Worm (Caenorhabditis elegans) whole organism, L4 larva: ENCODE results near the gene enu-3.6.

Source experiments
- D1046.2 ChIP-seq: fragments of 200-800 bp; sonication (Bioruptor generic); IDR thresholded peaks from 2 replicates; pipeline ENCODE4 v1.3.6; 2022; ENCODE audit warnings: missing genetic modification characterization, missing compliant biosample characterization
- F10B5.3 ChIP-seq: sonication (generic microtip); optimal IDR thresholded peaks from 2 replicates; lab custom pipeline; 2016; ENCODE audit warnings: mild to moderate bottlenecking, missing genetic modification characterization, missing compliant biosample characterization
- T26A8.4 ChIP-seq: fragments of 200-800 bp; sonication (Bioruptor generic); IDR thresholded peaks from 2 replicates; pipeline ENCODE4 v1.3.6; 2022; ENCODE audit warnings: missing genetic modification characterization, missing compliant biosample characterization
- Y105C5A.15 ChIP-seq: fragments of 200-800 bp; sonication (Bioruptor generic); IDR thresholded peaks from 2 replicates; pipeline ENCODE4 v1.3.6; 2022; ENCODE audit warnings: missing genetic modification characterization, missing compliant biosample characterization
- Y48G9A.11 ChIP-seq: fragments of 200-800 bp; sonication (Bioruptor generic); IDR thresholded peaks from 2 replicates; pipeline ENCODE4 v1.3.6; 2022; ENCODE audit warnings: missing genetic modification reagents, missing genetic modification characterization, missing compliant biosample characterization
- Y5F2A.4 ChIP-seq: fragments of 200-800 bp; sonication (Bioruptor generic); optimal IDR thresholded peaks from 2 replicates; lab custom pipeline; 2018; ENCODE audit warnings: mild to moderate bottlenecking, missing genetic modification characterization, missing compliant biosample characterization
- aha-1 ChIP-seq: fragments of 150-350 bp; peaks from one replicate; lab custom pipeline; 2014; ENCODE audit warnings: missing biosample characterization, missing genetic modification characterization
- ceh-20 ChIP-seq: fragments of 200-800 bp; sonication (Bioruptor generic); IDR thresholded peaks from 2 replicates; pipeline ENCODE4 v1.3.6; 2022; ENCODE audit warnings: missing genetic modification reagents, missing genetic modification characterization, missing compliant biosample characterization
- daf-19 ChIP-seq: fragments of 200-800 bp; sonication (Bioruptor generic); conservative IDR thresholded peaks from 2 replicates; pipeline ENCODE4 v1.3.6; 2022; ENCODE audit warnings: missing genetic modification characterization, missing compliant biosample characterization
- daf-8 ChIP-seq: fragments of 200-800 bp; sonication (Bioruptor generic); IDR thresholded peaks from 2 replicates; pipeline ENCODE4 v1.3.6; 2022; ENCODE audit warnings: missing genetic modification characterization, missing compliant biosample characterization
- dmd-8 ChIP-seq: fragments of 200-800 bp; sonication (Bioruptor generic); IDR thresholded peaks from 2 replicates; pipeline ENCODE4 v1.3.6; 2022; ENCODE audit warnings: missing genetic modification characterization, missing compliant biosample characterization
- duxl-1 ChIP-seq: sonication (generic microtip); optimal IDR thresholded peaks from 2 replicates; lab custom pipeline; 2016; ENCODE audit warnings: mild to moderate bottlenecking, missing genetic modification characterization, moderate library complexity, missing compliant biosample characterization; ENCODE audit not compliant: poor library complexity
- dve-1 ChIP-seq: sonication (generic microtip); optimal IDR thresholded peaks from 2 replicates; lab custom pipeline; 2017; ENCODE audit warnings: antibody characterized with exemption, mild to moderate bottlenecking, missing genetic modification characterization, missing compliant biosample characterization; ENCODE audit not compliant: insufficient read depth
- egl-27 ChIP-seq: sonication (generic microtip); optimal IDR thresholded peaks from 3 replicates; lab custom pipeline; 2017; ENCODE audit warnings: missing biosample characterization, missing genetic modification reagents, missing genetic modification characterization
- egl-43 ChIP-seq: fragments of 200-800 bp; sonication (Bioruptor generic); IDR thresholded peaks from 2 replicates; pipeline ENCODE4 v1.3.6; 2022; ENCODE audit warnings: missing genetic modification reagents, missing genetic modification characterization, missing compliant biosample characterization
- hif-1 ChIP-seq, 2 experiments: sonication (generic microtip); optimal IDR thresholded peaks; 2 replicates each; lab custom pipeline; 2016 to 2017; ENCODE audit warnings: missing compliant biosample characterization in 2 of 2, missing genetic modification characterization in 2 of 2, missing genetic modification reagents in 2 of 2, missing genotype in 2 of 2, mild to moderate bottlenecking in 1 of 2
- hlh-11 ChIP-seq: fragments of 200-800 bp; sonication (Bioruptor generic); optimal IDR thresholded peaks from 2 replicates; lab custom pipeline; 2018; ENCODE audit warnings: mild to moderate bottlenecking, missing genetic modification characterization, missing compliant biosample characterization
- lin-13 ChIP-seq: fragments of 150-350 bp; optimal IDR thresholded peaks from 2 replicates; lab custom pipeline; 2014; ENCODE audit warnings: missing biosample characterization, missing genetic modification reagents, missing genetic modification characterization
- lin-39 ChIP-seq: fragments of 150-350 bp; optimal IDR thresholded peaks from 2 replicates; lab custom pipeline; 2014; ENCODE audit warnings: missing biosample characterization, missing genetic modification reagents, missing genetic modification characterization
- madf-9 ChIP-seq: fragments of 200-800 bp; sonication (Bioruptor generic); conservative IDR thresholded peaks from 2 replicates; pipeline ENCODE4 v1.3.6; 2022; ENCODE audit warnings: missing genetic modification reagents, missing genetic modification characterization, missing compliant biosample characterization
- nhr-11 ChIP-seq: fragments of 150-350 bp; optimal IDR thresholded peaks from 2 replicates; lab custom pipeline; 2014; ENCODE audit warnings: missing biosample characterization, missing genetic modification characterization
- nhr-28 ChIP-seq: fragments of 150-350 bp; optimal IDR thresholded peaks from 2 replicates; lab custom pipeline; 2014; ENCODE audit warnings: missing biosample characterization, missing genetic modification characterization
- nhr-41 ChIP-seq: fragments of 200-800 bp; sonication (Bioruptor generic); IDR thresholded peaks from 2 replicates; pipeline ENCODE4 v1.3.6; 2022; ENCODE audit warnings: missing genetic modification reagents, missing genetic modification characterization, missing compliant biosample characterization
- nhr-6 ChIP-seq: fragments of 150-350 bp; optimal IDR thresholded peaks from 2 replicates; lab custom pipeline; 2014; ENCODE audit warnings: missing biosample characterization, missing genetic modification characterization
- pha-4 ChIP-seq, 2 experiments: fragments of 150-350 bp in 1 of 2; fragments of 200-800 bp in 1 of 2; sonication (Bioruptor generic) in 1 of 2; IDR thresholded peaks in 1 of 2; optimal IDR thresholded peaks in 1 of 2; 2 replicates each; pipeline versions ENCODE4 v1.3.6 to Lab custom; 2014 to 2022; ENCODE audit warnings: missing genetic modification characterization in 2 of 2, missing genetic modification reagents in 2 of 2, missing biosample characterization in 1 of 2, missing compliant biosample characterization in 1 of 2
- set-16 ChIP-seq: fragments of 200-800 bp; sonication (Bioruptor generic); IDR thresholded peaks from 2 replicates; pipeline ENCODE4 v1.3.6; 2022; ENCODE audit warnings: missing genetic modification reagents, missing genetic modification characterization, missing compliant biosample characterization
- spr-1 ChIP-seq: sonication (generic microtip); optimal IDR thresholded peaks from 2 replicates; lab custom pipeline; 2016; ENCODE audit warnings: mild to moderate bottlenecking, missing genetic modification characterization, missing compliant biosample characterization
- tag-97 ChIP-seq: fragments of 200-800 bp; sonication (Bioruptor generic); IDR thresholded peaks from 2 replicates; pipeline ENCODE4 v1.3.6; 2022; ENCODE audit warnings: missing genetic modification characterization, missing compliant biosample characterization
- unc-130 ChIP-seq: sonication (generic microtip); optimal IDR thresholded peaks from 2 replicates; lab custom pipeline; 2016; ENCODE audit warnings: missing genetic modification reagents, missing genetic modification characterization, missing compliant biosample characterization
- unc-39 ChIP-seq: sonication (generic microtip); optimal IDR thresholded peaks from 2 replicates; lab custom pipeline; 2017; ENCODE audit warnings: missing biosample characterization, missing genetic modification characterization
- zag-1 ChIP-seq: fragments of 150-350 bp; optimal IDR thresholded peaks from 2 replicates; lab custom pipeline; 2014; ENCODE audit warnings: missing biosample characterization, missing genetic modification characterization
- zfp-2 ChIP-seq: sonication (generic microtip); optimal IDR thresholded peaks from 2 replicates; lab custom pipeline; 2016; ENCODE audit warnings: mild to moderate bottlenecking, missing genetic modification characterization, missing compliant biosample characterization
- zfp-3 ChIP-seq: fragments of 200-800 bp; sonication (Bioruptor generic); conservative IDR thresholded peaks from 2 replicates; pipeline ENCODE4 v1.3.6; 2022; ENCODE audit warnings: missing genetic modification reagents, missing genetic modification characterization, missing compliant biosample characterization
- zip-2 ChIP-seq: fragments of 150-350 bp; optimal IDR thresholded peaks from 2 replicates; lab custom pipeline; 2014; ENCODE audit warnings: missing biosample characterization, missing genetic modification characterization

Gene enu-3.6

ce11 chrIII:10706972-10707438 is 43.2 kb upstream of the enu-3.6 start, which contains the start of the genes Y39A1A.21 and Y39A1A.22 (continued):
- peak; percentile 44 for TF ChIP-seq duxl-1 (tag; lab: Kevin White, UChicago)
- no peak for TF ChIP-seq zfp-3 (GFP tag; lab: Robert Waterston, UW)
- TF ChIP-seq nhr-6, result peak; percentile 68
- no peak for TF ChIP-seq daf-8 (GFP tag; lab: Robert Waterston, UW)
- TF ChIP-seq spr-1, result peak; percentile 62
- TF ChIP-seq nhr-28 (tag; lab: Kevin White, UChicago), result peak; percentile 56
- TF ChIP-seq unc-39, result no peak
- peak; percentile 8 for TF ChIP-seq unc-130
- no peak for TF ChIP-seq tag-97
- TF ChIP-seq egl-27 (tag; lab: Kevin White, UChicago), result no peak
- peak; percentile 7 for TF ChIP-seq lin-13 (GFP tag; lab: Kevin White, UChicago)
- TF ChIP-seq egl-43 (GFP tag; lab: Robert Waterston, UW), result peak; percentile 71
- 0 out of 2 replicates have a peak, but pooled peaks have one; percentile 45 for TF ChIP-seq pha-4 (GFP tag; IDR thresholded peaks at IDR 0.05; lab: Robert Waterston, UW)
- no peak for TF ChIP-seq pha-4 (tag; optimal IDR thresholded peaks at IDR 0.05; lab: Kevin White, UChicago)
- TF ChIP-seq set-16 (GFP tag; lab: Robert Waterston, UW), result no peak
- peak; percentile 80 for TF ChIP-seq hlh-11 (tag; lab: Kevin White, UChicago)
- TF ChIP-seq ceh-20 (GFP tag; lab: Robert Waterston, UW), result peak; percentile 63; the same call in 1 of the 2 replicates
- TF ChIP-seq zag-1 (tag; lab: Kevin White, UChicago), result no peak
- TF ChIP-seq zip-2, result peak; percentile 31
- peak in 1 of 2 experiments; percentile 60 for TF ChIP-seq hif-1 (tag; optimal IDR thresholded peaks at IDR 0.05; lab: Kevin White, UChicago)
- TF ChIP-seq F10B5.3, result peak; percentile 23
- TF ChIP-seq madf-9 (GFP tag; lab: Robert Waterston, UW), result peak; percentile 51
- peak; percentile 70 for TF ChIP-seq nhr-11 (tag; lab: Kevin White, UChicago)
- TF ChIP-seq daf-19 (GFP tag; lab: Robert Waterston, UW), result 0 out of 2 replicates have a peak, but pooled peaks have one; percentile 28

DNA sequence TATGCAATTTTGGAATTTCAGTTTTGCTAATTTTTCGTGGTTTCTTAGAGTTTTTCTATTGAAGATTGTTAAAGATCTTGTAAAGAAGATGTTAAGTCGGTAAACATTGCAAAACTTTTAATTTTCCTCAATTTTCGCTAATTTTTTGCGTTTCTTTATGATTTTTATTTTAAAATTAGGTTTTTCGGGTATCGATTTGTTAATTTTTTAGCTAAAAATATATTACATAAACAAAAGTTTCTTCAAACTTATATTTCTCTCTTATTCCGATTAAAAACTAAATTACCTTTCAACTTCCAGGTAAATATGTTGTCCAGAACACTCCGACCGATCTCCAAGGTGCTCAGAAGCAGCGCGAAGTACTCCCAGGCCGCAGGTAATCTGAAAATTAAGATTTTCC is 42.8 kb upstream of the enu-3.6 start, which contains the start of gene mrpl-12:
Gene mrpl-12, plus strand, starts transcription at position 301 of the 400 bp plus-strand sequence.
- TF ChIP-seq tag-97 (no peak), D1046.2 (GFP tag; lab: Robert Waterston, UW) (no peak), lin-39 (no peak), zfp-2 (tag; lab: Kevin White, UChicago) (no peak), spr-1 (no peak), daf-19 (GFP tag; lab: Robert Waterston, UW) (no peak), dmd-8 (GFP tag; lab: Robert Waterston, UW) (no peak), aha-1 (tag; lab: Kevin White, UChicago) (no peak)

- no peak for TF ChIP-seq Y48G9A.11 (GFP tag; lab: Robert Waterston, UW)
- no peak for TF ChIP-seq Y5F2A.4 (GFP tag; lab: Kevin White, UChicago)
- no peak for TF ChIP-seq zip-2
- TF ChIP-seq dve-1 (tag; lab: Kevin White, UChicago), result no peak
- no peak for TF ChIP-seq T26A8.4 (GFP tag; lab: Robert Waterston, UW)
- no peak for TF ChIP-seq nhr-41 (GFP tag; lab: Robert Waterston, UW)
- peak; percentile 17 for TF ChIP-seq aha-1 (tag; lab: Kevin White, UChicago)
Measured at ce11 chrIII:10708484-10708883, 41.8 kb upstream of the enu-3.6 start.

- TF ChIP-seq Y105C5A.15 (GFP tag; lab: Robert Waterston, UW) (no peak), aha-1 (tag; lab: Kevin White, UChicago) (peak; percentile 51)
Measured at ce11 chrIII:10709676-10710075, 40.6 kb upstream of the enu-3.6 start.
